Worm (Caenorhabditis elegans) whole organism, midembryonic: Measurements from ENCODE around the gene str-143.

Experiments
- T22C8.4 ChIP-seq: fragments of 200-800 bp; sonication (Bioruptor generic); IDR thresholded peaks from 2 replicates; pipeline ENCODE4 v1.3.6; 2022; ENCODE audit warnings: missing genetic modification characterization, missing compliant biosample characterization
- cog-1 ChIP-seq: sonication (generic microtip); optimal IDR thresholded peaks from 2 replicates; lab custom pipeline; 2016; ENCODE audit warnings: missing genetic modification characterization, missing compliant biosample characterization
- flt-1 ChIP-seq: fragments of 200-800 bp; sonication (Bioruptor generic); IDR thresholded peaks from 2 replicates; pipeline ENCODE4 v1.3.6; 2022; ENCODE audit warnings: missing genetic modification characterization, missing compliant biosample characterization
- tab-1 ChIP-seq: fragments of 200-800 bp; sonication (Bioruptor generic); IDR thresholded peaks from 2 replicates; pipeline ENCODE4 v1.3.6; 2022; ENCODE audit warnings: missing genetic modification characterization, missing compliant biosample characterization
- ztf-23 ChIP-seq: fragments of 200-800 bp; sonication (Bioruptor generic); IDR thresholded peaks from 2 replicates; pipeline ENCODE4 v1.3.6; 2022; ENCODE audit warnings: missing genetic modification reagents, missing genetic modification characterization, missing compliant biosample characterization
- ztf-29 ChIP-seq: fragments of 200-800 bp; sonication (Bioruptor generic); IDR thresholded peaks from 2 replicates; pipeline ENCODE4 v1.3.6; 2022; ENCODE audit warnings: missing genetic modification reagents, missing genetic modification characterization, missing compliant biosample characterization

- TF ChIP-seq flt-1 (GFP tag; lab: Robert Waterston, UW) (no peak), tab-1 (GFP tag; lab: Robert Waterston, UW) (no peak), ztf-29 (GFP tag; lab: Robert Waterston, UW) (no peak), T22C8.4 (GFP tag; lab: Robert Waterston, UW) (no peak), cog-1 (tag; lab: Kevin White, UChicago) (no peak), ztf-23 (GFP tag; lab: Robert Waterston, UW) (no peak)
Measured at ce11 chrV:8035947-8036346, 33.6 kb downstream of the str-143 start, which contains the start of gene ZC513.14.
